Worm (Caenorhabditis elegans): Measurements from ENCODE around the gene plx-1.

The plx-1 gene

DNA sequence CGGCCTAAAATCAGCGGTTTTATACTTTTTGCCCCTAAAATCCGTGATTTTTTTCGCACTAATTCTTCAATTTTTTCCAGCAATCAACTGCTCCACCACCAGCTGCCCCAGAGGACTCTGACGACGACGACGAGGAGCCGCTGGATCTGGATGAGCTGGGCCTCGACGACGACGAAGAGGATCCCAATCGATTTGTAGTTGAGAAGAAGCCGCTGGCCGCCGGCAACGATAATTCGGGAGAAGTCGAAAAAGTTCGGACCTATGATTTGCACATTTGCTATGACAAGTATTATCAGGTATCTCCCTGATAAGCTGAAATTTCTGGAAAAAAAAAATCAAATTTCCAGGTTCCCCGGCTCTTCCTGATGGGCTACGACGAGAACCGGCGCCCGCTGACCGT lies 52.5 kb downstream of the plx-1 start:
- TF ChIP-seq sem-2 (GFP tag; optimal IDR thresholded peaks at IDR 0.05) (no peak), lin-32 (GFP tag; optimal IDR thresholded peaks at IDR 0.05) (no peak), lsy-2 (tag; optimal IDR thresholded peaks at IDR 0.05) (no peak), pha-4 (tag; optimal IDR thresholded peaks at IDR 0.05) (no peak), ceh-39 (tag; optimal IDR thresholded peaks at IDR 0.05) (no peak), bed-3 (GFP tag; optimal IDR thresholded peaks at IDR 0.05) (no peak), ces-1 (GFP tag; optimal IDR thresholded peaks at IDR 0.05) (no peak), nhr-2 (tag; optimal IDR thresholded peaks at IDR 0.05) (no peak), mls-2 (tag; optimal IDR thresholded peaks at IDR 0.05) (no peak), ceh-43 (GFP tag; optimal IDR thresholded peaks at IDR 0.05) (no peak), elt-3 (tag; optimal IDR thresholded peaks at IDR 0.05) (no peak), sptf-1 (tag; optimal IDR thresholded peaks at IDR 0.05) (no peak), ham-2 (GFP tag; optimal IDR thresholded peaks at IDR 0.05) (no peak), unc-62 (GFP tag; optimal IDR thresholded peaks at IDR 0.05) (no peak), tbx-8 (GFP tag; optimal IDR thresholded peaks at IDR 0.05) (no peak), elt-1 (tag; optimal IDR thresholded peaks at IDR 0.05; ENCODE audit: borderline replicate concordance, insufficient read depth) (no peak)

DNA sequence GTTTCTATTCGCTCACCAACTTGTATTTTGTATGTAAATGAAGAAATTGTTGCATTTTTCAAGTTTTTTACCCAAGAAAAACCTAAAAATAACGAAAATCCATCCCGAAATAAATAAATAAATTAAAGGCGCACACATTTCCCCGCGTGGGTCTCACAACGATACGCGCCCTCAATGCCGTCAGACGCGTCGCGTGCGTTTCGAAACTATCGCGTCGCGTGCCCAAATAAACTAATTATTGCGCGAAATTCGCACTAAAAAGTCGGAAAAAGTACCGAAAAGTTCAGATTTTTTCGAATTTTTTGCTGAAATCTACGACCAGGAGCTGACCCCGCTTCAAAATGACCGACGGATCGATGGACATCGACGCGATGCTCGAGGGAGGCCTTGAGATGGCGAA lies 53.1 kb downstream of the plx-1 start, which contains the start of gene rbm-39:
Gene rbm-39, plus strand, starts transcription at position 178 of the 400 bp plus-strand sequence.
- no peak for TF ChIP-seq ztf-11 (tag; optimal IDR thresholded peaks at IDR 0.05)
- TF ChIP-seq flh-1 (GFP tag; optimal IDR thresholded peaks at IDR 0.05), result no peak
- TF ChIP-seq ham-2 (GFP tag; optimal IDR thresholded peaks at IDR 0.05), result no peak
- TF ChIP-seq tbx-8 (GFP tag; optimal IDR thresholded peaks at IDR 0.05), result no peak
- TF ChIP-seq sptf-1 (tag; optimal IDR thresholded peaks at IDR 0.05), result no peak
- TF ChIP-seq nhr-2 (tag; optimal IDR thresholded peaks at IDR 0.05), result no peak
- no peak for TF ChIP-seq bed-3 (GFP tag; optimal IDR thresholded peaks at IDR 0.05)
- TF ChIP-seq hlh-1 (tag; optimal IDR thresholded peaks at IDR 0.05), result peak; percentile 15
- TF ChIP-seq nhr-237 (tag; optimal IDR thresholded peaks at IDR 0.05), result peak; percentile 50
- no peak for TF ChIP-seq ceh-83 (GFP tag; optimal IDR thresholded peaks at IDR 0.05)
- TF ChIP-seq lin-13 (tag; optimal IDR thresholded peaks at IDR 0.05), result peak; percentile 80
- no peak for TF ChIP-seq sem-2 (GFP tag; optimal IDR thresholded peaks at IDR 0.05)
- peak; percentile 97 for TF ChIP-seq ces-1 (GFP tag; optimal IDR thresholded peaks at IDR 0.05)
- no peak for TF ChIP-seq mls-2 (tag; optimal IDR thresholded peaks at IDR 0.05)
- no peak for TF ChIP-seq ceh-43 (GFP tag; optimal IDR thresholded peaks at IDR 0.05)
- no peak for TF ChIP-seq elt-3 (tag; optimal IDR thresholded peaks at IDR 0.05)
- no peak for TF ChIP-seq elt-1 (tag; optimal IDR thresholded peaks at IDR 0.05; ENCODE audit: borderline replicate concordance, insufficient read depth)
- no peak for TF ChIP-seq snpc-4 (tag; optimal IDR thresholded peaks at IDR 0.05)
- TF ChIP-seq mab-5 (tag; optimal IDR thresholded peaks at IDR 0.05), result no peak
- peak; percentile 82 for TF ChIP-seq lsy-2 (tag; optimal IDR thresholded peaks at IDR 0.05)
- TF ChIP-seq drap-1 (GFP tag; optimal IDR thresholded peaks at IDR 0.05), result no peak
- no peak for TF ChIP-seq zip-8 (tag; optimal IDR thresholded peaks at IDR 0.05)
- TF ChIP-seq nhr-76 (tag; optimal IDR thresholded peaks at IDR 0.05), result no peak
- TF ChIP-seq unc-120 (tag; optimal IDR thresholded peaks at IDR 0.05; ENCODE audit: poor library complexity, severe bottlenecking), result peak; percentile 7
- peak; percentile 77 for TF ChIP-seq ceh-39 (tag; optimal IDR thresholded peaks at IDR 0.05)
- TF ChIP-seq unc-39 (tag; optimal IDR thresholded peaks at IDR 0.05), result no peak
- no peak for TF ChIP-seq cnd-1 (tag; optimal IDR thresholded peaks at IDR 0.05)
- TF ChIP-seq pha-4 (tag; optimal IDR thresholded peaks at IDR 0.05), result peak; percentile 74
- peak; percentile 82 for TF ChIP-seq mep-1 (tag; optimal IDR thresholded peaks at IDR 0.05)
- no peak for TF ChIP-seq M03D4.4 (tag; optimal IDR thresholded peaks at IDR 0.05)
- TF ChIP-seq nhr-12 (tag; optimal IDR thresholded peaks at IDR 0.05), result no peak
- no peak for TF ChIP-seq unc-62 (GFP tag; optimal IDR thresholded peaks at IDR 0.05)
- no peak for TF ChIP-seq blmp-1 (tag; optimal IDR thresholded peaks at IDR 0.05)
- no peak for TF ChIP-seq lin-32 (GFP tag; optimal IDR thresholded peaks at IDR 0.05)
- TF ChIP-seq nhr-28 (tag; optimal IDR thresholded peaks at IDR 0.05), result no peak

DNA sequence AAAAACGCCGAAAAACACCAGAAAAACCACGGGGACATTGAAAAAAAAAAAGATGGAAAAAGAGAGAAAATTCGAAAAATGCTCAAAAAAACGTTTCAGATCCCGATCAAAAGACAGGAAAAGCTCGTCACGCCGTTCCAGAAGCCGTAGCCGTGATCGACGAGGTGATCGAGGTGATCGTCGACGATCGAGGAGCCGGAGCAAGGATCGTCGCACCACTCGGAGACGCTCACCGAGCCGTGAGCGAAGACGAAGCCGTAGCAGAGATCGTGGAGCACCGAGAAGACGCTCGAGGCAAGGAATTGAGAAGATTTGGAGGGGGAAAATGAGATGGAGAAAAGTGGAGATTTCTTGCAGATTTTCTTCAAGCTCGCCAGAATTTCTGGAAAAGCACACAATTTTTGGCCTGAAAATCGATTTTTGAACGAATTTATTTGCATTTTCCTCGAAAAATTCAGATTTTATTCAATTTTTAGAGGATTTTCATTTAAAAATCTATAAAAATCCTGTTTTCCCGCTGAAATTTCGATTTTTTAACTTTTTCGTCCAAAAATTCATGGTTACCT lies 54.0 kb downstream of the plx-1 start:
- TF ChIP-seq blmp-1 (tag; optimal IDR thresholded peaks at IDR 0.05), result no peak
- TF ChIP-seq flh-1 (GFP tag; optimal IDR thresholded peaks at IDR 0.05), result no peak
- TF ChIP-seq ztf-11 (tag; optimal IDR thresholded peaks at IDR 0.05), result no peak
- no peak for TF ChIP-seq mep-1 (tag; optimal IDR thresholded peaks at IDR 0.05)
- TF ChIP-seq unc-120 (tag; optimal IDR thresholded peaks at IDR 0.05; ENCODE audit: poor library complexity, severe bottlenecking), result no peak
- TF ChIP-seq mab-5 (tag; optimal IDR thresholded peaks at IDR 0.05), result no peak
- no peak for TF ChIP-seq nhr-76 (tag; optimal IDR thresholded peaks at IDR 0.05)
- no peak for TF ChIP-seq pha-4 (tag; optimal IDR thresholded peaks at IDR 0.05)
- TF ChIP-seq lsy-2 (tag; optimal IDR thresholded peaks at IDR 0.05), result no peak
- no peak for TF ChIP-seq ceh-43 (GFP tag; optimal IDR thresholded peaks at IDR 0.05)
- TF ChIP-seq lin-32 (GFP tag; optimal IDR thresholded peaks at IDR 0.05), result no peak
- no peak for TF ChIP-seq sem-2 (GFP tag; optimal IDR thresholded peaks at IDR 0.05)
- no peak for TF ChIP-seq ceh-83 (GFP tag; optimal IDR thresholded peaks at IDR 0.05)
- TF ChIP-seq unc-39 (tag; optimal IDR thresholded peaks at IDR 0.05), result no peak

Measured in whole organism, mixed stage, embryonic.